Worm (Caenorhabditis elegans): ENCODE measurements around the gene Y46G5A.29.

The Y46G5A.29 gene

DNA sequence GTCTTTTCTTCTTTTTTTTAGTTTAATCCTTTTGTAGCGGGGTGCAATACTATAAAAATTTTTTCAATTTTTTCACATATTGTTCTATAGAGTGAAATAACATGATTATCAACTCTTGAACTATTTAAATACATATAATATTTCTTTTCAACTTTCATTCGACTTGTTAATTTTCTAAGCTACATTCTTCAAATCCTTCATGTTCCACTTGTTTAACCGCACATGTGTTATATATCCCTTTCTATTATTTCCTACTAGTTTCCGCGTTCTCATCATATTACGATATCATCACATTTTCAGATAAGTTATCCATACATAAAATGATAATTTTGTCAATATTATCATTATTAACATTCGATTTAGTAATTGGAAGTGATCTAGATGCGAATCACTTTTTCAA is at the start of gene Y46G5A.29:
Gene Y46G5A.29 (plus strand): TSS at position 301 of the 400 bp plus-strand sequence.
- TF ChIP-seq tab-1 (GFP tag; IDR thresholded peaks at IDR 0.05) (no peak), flt-1 (GFP tag; IDR thresholded peaks at IDR 0.05) (no peak), cog-1 (tag; optimal IDR thresholded peaks at IDR 0.05) (no peak), klf-2 (GFP tag; conservative IDR thresholded peaks at IDR 0.05) (no peak), ztf-29 (GFP tag; IDR thresholded peaks at IDR 0.05) (no peak), med-1 (GFP tag; optimal IDR thresholded peaks at IDR 0.05; ENCODE audit: insufficient read depth) (no peak), T22C8.4 (GFP tag; IDR thresholded peaks at IDR 0.05) (no peak), ztf-23 (GFP tag; IDR thresholded peaks at IDR 0.05) (no peak)

DNA sequence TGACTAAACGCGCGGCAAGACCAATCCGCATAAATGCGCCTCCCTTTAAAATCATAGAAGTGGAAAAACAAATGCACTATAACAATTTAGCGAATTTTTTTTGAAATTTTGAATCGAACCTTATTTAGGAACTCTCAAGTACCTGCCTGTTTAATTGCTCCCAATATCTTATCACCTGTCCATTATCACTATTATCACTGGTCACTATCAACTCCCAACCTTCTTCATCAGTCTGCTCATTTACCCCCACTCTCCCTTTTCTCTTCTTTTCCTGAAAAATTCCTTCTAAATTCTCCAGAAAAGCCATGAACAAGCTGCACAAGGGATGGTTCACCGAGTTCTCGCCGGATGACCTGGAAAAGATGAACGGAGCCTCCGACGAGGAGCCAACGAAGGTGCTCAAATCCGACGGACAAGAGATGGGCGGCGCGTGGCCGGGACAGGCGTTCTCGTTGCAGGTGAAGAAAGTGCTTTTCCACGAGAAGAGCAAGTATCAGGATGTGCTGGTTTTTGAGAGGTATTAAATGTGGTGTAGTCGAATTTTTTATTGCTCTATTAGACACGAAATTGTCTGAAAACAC is 49.3 kb upstream of the Y46G5A.29 start, which contains the start of gene spds-1:
Gene spds-1 (plus strand): TSS at position 298 of the 581 bp plus-strand sequence.
- TF ChIP-seq ztf-23 (GFP tag; IDR thresholded peaks at IDR 0.05) (no peak), ref-1 (GFP tag; conservative IDR thresholded peaks at IDR 0.05) (no peak), cog-1 (tag; optimal IDR thresholded peaks at IDR 0.05) (no peak), klf-2 (GFP tag; conservative IDR thresholded peaks at IDR 0.05) (no peak), tab-1 (GFP tag; IDR thresholded peaks at IDR 0.05) (no peak), med-1 (GFP tag; optimal IDR thresholded peaks at IDR 0.05; ENCODE audit: insufficient read depth) (no peak), ztf-29 (GFP tag; IDR thresholded peaks at IDR 0.05) (no peak), flt-1 (GFP tag; IDR thresholded peaks at IDR 0.05) (no peak)

DNA sequence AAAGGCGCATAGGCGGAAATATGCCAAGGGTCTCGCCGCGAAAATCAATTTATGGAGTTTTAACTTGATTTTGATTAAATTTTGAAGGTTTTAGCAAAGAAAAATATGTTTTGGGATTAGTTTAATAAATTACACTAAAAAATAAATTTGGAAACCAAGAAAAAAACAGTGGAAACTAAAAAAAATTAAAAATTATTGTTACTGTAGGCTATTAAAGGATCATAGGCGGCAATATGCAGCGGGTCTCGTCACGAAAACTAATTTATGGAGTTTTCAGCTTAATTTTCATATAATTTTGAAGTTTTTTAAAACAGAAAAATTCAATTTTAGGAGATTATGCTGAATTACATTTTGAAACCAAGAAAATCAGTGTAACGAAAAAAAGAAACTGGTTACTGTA is 47.3 kb upstream of the Y46G5A.29 start:
- TF ChIP-seq flt-1 (GFP tag; IDR thresholded peaks at IDR 0.05) (no peak), T22C8.4 (GFP tag; IDR thresholded peaks at IDR 0.05) (no peak), ztf-23 (GFP tag; IDR thresholded peaks at IDR 0.05) (no peak), cog-1 (tag; optimal IDR thresholded peaks at IDR 0.05) (no peak), tab-1 (GFP tag; IDR thresholded peaks at IDR 0.05) (no peak), ref-1 (GFP tag; conservative IDR thresholded peaks at IDR 0.05) (no peak), ztf-29 (GFP tag; IDR thresholded peaks at IDR 0.05) (no peak), klf-2 (GFP tag; conservative IDR thresholded peaks at IDR 0.05) (no peak), med-1 (GFP tag; optimal IDR thresholded peaks at IDR 0.05; ENCODE audit: insufficient read depth) (no peak)

DNA sequence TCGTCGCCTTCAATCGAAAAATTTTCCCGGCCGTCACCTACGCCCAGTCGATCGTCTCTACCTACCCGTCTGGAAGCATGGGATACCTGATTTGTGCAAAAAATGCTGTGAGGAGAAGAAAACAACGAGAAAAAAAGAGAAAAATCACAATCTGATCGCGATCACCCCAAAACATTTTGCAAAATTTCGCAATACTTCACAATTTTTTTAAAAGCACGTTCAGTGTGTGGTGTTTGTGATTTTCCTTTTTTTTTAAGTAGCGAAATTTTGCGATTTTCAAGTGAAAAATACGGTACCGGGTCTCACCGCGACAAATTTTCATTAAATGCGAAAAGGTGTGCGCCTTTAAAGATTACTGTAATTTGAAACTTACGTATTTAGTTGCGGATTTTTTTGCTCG is 46.3 kb upstream of the Y46G5A.29 start:
- TF ChIP-seq cog-1 (tag; optimal IDR thresholded peaks at IDR 0.05): no peak
- no peak for TF ChIP-seq ztf-23 (GFP tag; IDR thresholded peaks at IDR 0.05)
- no peak for TF ChIP-seq ztf-29 (GFP tag; IDR thresholded peaks at IDR 0.05)
- TF ChIP-seq tab-1 (GFP tag; IDR thresholded peaks at IDR 0.05): no peak
- no peak for TF ChIP-seq klf-2 (GFP tag; conservative IDR thresholded peaks at IDR 0.05)
- TF ChIP-seq ref-1 (GFP tag; conservative IDR thresholded peaks at IDR 0.05): no peak
- no peak for TF ChIP-seq flt-1 (GFP tag; IDR thresholded peaks at IDR 0.05)
- TF ChIP-seq med-1 (GFP tag; optimal IDR thresholded peaks at IDR 0.05; ENCODE audit: insufficient read depth): no peak
- no peak for TF ChIP-seq T22C8.4 (GFP tag; IDR thresholded peaks at IDR 0.05)

DNA sequence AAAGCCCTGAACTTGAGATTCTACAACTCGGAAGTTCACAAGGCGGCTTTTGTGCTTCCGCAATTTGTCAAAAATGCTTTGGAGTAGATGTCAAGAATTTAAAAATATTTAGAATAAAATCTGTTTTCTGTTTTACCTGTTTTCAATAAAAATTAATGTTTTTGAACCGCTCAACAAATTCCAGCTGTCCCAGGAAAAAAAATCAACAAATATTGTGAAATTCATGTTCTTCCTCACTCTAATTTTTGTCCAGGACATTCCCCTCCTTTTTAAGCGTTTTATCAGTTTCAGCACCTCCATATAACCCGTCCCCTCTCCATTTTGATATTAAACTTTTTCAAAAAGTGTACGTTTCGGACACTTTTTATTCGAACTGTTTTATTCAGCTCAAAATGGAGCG is 45.3 kb upstream of the Y46G5A.29 start, which contains the start of gene Y46G5A.20:
Gene Y46G5A.20 (plus strand): TSS at position 301 of the 400 bp plus-strand sequence.
- TF ChIP-seq T22C8.4 (GFP tag; IDR thresholded peaks at IDR 0.05) (no peak), ztf-29 (GFP tag; IDR thresholded peaks at IDR 0.05) (no peak)

DNA sequence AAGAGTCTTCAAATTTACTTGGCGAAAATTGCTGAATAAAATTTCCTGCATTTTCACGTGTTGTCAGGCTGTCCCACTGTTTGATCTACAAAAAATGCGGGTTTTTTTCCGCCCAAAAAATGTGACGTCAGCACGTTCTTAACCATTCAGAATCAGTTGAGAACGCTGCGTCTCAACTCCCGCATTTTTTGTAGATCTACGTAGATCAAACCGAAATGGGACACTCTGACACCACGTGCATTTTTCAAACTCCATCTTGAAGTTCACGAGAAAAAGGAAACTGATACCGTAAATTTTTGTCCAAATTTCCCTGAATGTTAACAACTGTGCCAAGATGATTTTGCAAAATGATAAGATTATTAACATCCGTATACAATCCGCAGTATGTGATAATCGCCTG is 42.7 kb upstream of the Y46G5A.29 start:
- TF ChIP-seq T22C8.4 (GFP tag; IDR thresholded peaks at IDR 0.05) (no peak), ztf-23 (GFP tag; IDR thresholded peaks at IDR 0.05) (no peak)

DNA sequence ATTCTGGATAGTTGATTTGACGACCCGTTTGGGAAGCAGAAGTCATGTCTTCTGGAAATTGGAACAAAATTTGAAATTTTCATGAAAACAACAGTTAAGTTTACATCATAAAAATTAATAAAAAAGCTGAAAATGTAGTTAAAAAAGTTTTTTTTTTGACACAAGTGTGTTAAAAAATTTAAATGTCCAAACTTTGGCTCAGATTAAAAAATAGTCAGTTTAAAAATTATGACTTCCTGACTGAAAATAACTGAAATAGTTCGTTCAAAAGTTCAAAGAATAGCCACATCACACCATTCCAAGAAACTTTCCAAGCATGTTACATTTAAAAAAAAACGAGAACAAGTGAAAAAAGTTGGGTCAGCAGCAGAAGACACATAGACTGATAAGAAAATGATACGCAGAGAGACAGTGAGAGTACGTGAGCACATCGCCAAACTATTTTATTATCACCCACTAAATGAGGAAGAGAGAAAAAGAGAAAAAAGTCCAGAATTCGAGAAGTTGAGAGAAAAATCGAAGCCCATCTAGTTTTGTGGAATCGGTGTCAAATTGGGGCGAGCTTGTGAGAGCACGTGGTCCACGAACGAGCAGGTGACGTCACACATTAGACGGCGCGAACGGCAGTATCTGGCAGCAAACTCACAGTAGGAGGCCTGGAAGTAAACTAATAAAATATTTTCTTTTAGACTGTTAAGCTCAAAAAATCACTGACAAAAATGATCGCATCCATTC is 39.4 kb upstream of the Y46G5A.29 start, which contains the start of gene acl-7:
Gene acl-7 (minus strand): TSS at position 51 of the 735 bp plus-strand sequence.
- TF ChIP-seq flt-1 (GFP tag; IDR thresholded peaks at IDR 0.05) (no peak), tab-1 (GFP tag; IDR thresholded peaks at IDR 0.05) (no peak), cog-1 (tag; optimal IDR thresholded peaks at IDR 0.05) (no peak), med-1 (GFP tag; optimal IDR thresholded peaks at IDR 0.05; ENCODE audit: insufficient read depth) (no peak), ztf-29 (GFP tag; IDR thresholded peaks at IDR 0.05) (no peak), T22C8.4 (GFP tag; IDR thresholded peaks at IDR 0.05) (no peak), ref-1 (GFP tag; conservative IDR thresholded peaks at IDR 0.05) (no peak), ztf-23 (GFP tag; IDR thresholded peaks at IDR 0.05) (no peak), klf-2 (GFP tag; conservative IDR thresholded peaks at IDR 0.05) (no peak)

DNA sequence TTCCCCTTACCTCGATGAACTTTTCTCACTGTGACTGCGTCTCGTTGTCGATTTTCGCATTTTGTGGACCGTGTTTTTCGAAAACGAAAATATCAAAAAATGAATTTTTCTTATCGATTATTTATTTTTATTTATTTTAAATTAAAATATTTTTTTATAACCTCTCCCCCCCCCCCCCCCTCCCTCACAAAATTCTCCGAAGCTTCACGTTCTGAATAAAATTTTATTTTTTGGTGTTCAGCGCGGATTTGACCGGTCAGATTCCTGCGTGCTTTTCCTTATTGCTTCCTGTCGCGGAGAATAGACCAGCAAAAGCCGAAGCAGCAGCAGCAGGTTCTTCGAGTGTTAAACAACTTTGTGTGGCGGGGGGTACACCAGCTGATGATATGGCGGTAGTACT is 37.5 kb upstream of the Y46G5A.29 start, which contains the start of gene Y46G5A.22:
Gene Y46G5A.22 (minus strand): TSS at position 101 of the 400 bp plus-strand sequence.
- no peak for TF ChIP-seq T22C8.4 (GFP tag; IDR thresholded peaks at IDR 0.05)
- TF ChIP-seq klf-2 (GFP tag; conservative IDR thresholded peaks at IDR 0.05): no peak
- TF ChIP-seq cog-1 (tag; optimal IDR thresholded peaks at IDR 0.05): no peak
- TF ChIP-seq med-1 (GFP tag; optimal IDR thresholded peaks at IDR 0.05; ENCODE audit: insufficient read depth): no peak
- no peak for TF ChIP-seq ztf-23 (GFP tag; IDR thresholded peaks at IDR 0.05)
- TF ChIP-seq ref-1 (GFP tag; conservative IDR thresholded peaks at IDR 0.05): no peak
- TF ChIP-seq tab-1 (GFP tag; IDR thresholded peaks at IDR 0.05): no peak
- no peak for TF ChIP-seq ztf-29 (GFP tag; IDR thresholded peaks at IDR 0.05)
- TF ChIP-seq flt-1 (GFP tag; IDR thresholded peaks at IDR 0.05): no peak

DNA sequence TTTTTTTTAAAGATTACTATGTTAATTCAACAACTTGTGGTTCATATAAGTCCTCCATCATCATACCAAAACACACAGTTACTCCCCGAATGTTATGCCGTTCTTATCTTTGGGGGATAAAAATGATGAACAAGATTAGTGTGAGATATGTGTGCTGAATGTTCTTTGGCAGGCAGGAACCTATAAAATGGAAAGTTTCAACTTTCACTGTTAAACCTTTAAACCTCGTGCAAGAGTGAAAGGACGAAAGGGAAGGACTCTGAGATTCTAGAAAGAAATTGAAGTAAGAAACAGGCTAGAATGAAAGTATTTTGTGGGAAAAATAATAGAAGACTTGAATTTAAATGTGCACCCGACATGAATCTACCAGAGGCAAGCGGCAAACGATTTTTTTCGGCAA is 36.0 kb upstream of the Y46G5A.29 start:
- TF ChIP-seq cog-1 (tag; optimal IDR thresholded peaks at IDR 0.05) (no peak), tab-1 (GFP tag; IDR thresholded peaks at IDR 0.05) (no peak), flt-1 (GFP tag; IDR thresholded peaks at IDR 0.05) (no peak), ztf-23 (GFP tag; IDR thresholded peaks at IDR 0.05) (no peak), ztf-29 (GFP tag; IDR thresholded peaks at IDR 0.05) (no peak), T22C8.4 (GFP tag; IDR thresholded peaks at IDR 0.05) (no peak), med-1 (GFP tag; optimal IDR thresholded peaks at IDR 0.05; ENCODE audit: insufficient read depth) (no peak), ref-1 (GFP tag; conservative IDR thresholded peaks at IDR 0.05) (no peak), klf-2 (GFP tag; conservative IDR thresholded peaks at IDR 0.05) (no peak)

All from whole organism, midembryonic.